Worm (Caenorhabditis elegans): Measurements from ENCODE around the gene C10A4.10.

ce11 chrX:7442477-7442876 is 43.8 kb downstream of the C10A4.10 start, which contains the start of gene acl-12:
- no peak for TF ChIP-seq ets-7 (tag; optimal IDR thresholded peaks at IDR 0.05)
- TF ChIP-seq ama-1 (optimal IDR thresholded peaks at IDR 0.05) = no peak
- TF ChIP-seq B0310.2 (tag; optimal IDR thresholded peaks at IDR 0.05) = no peak
- no peak for TF ChIP-seq hmbx-1 (tag; optimal IDR thresholded peaks at IDR 0.05)

Measured in whole organism, early embryonic.